Fruit fly (Drosophila melanogaster): Measurements from ENCODE around the gene CG11342.

CG11342 gene

DNA sequence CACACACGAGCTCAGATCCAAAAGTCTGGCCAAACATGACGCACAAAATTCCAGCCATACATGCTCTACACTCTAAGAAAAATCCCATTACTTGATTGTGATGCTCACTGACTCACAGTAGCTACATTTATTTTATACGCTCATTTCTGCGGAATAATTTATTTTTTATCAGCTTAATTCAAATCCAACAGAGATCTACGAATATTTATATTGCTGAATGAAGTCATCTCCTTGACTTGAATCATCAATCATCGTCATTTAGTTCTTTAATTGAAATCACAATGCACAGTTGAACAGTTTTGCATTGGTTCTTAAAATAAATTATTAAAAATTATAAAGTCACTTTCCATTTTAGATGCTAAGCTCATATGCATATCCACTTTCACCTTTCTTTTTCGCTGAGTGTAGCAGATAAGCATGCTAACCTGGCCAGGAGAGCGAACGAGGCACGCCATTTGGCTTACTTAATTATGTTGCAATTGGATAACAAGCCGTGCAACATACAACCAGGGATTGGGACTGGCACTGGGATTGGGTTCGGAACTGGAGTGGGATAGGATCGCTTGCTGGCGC is 28.3 kb upstream of the CG11342 start:
- TF ChIP-seq bab1 (GFP tag; optimal IDR thresholded peaks at IDR 0.05) (no peak), Hr96 (GFP tag; optimal IDR thresholded peaks at IDR 0.05) (no peak)

DNA sequence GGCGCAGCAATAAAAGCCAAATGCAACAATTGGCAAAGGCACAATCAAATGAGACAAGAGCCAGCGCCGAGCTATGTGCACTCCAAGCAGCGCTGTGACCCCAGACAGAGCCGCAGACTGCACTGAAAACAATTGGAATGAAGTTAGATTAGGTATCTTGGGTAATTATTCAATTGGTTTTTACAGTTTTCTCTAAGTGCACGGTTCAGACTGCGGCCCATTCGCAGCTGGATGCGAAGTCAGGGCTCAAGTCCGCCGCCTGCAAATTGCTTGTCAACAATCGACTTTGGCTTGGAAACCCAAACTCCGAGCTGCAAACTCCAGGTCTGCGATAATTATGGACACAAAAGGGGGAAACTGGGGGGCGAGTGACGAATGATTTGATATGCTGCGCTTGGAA is 26.4 kb upstream of the CG11342 start:
- no peak for TF ChIP-seq Crg-1 (GFP tag; optimal IDR thresholded peaks at IDR 0.05)
- no peak for TF ChIP-seq CG7045 (GFP tag; optimal IDR thresholded peaks at IDR 0.05)
- no peak for TF ChIP-seq tj (GFP tag; optimal IDR thresholded peaks at IDR 0.05)
- no peak for TF ChIP-seq kay (GFP tag; ENCODE audit: borderline replicate concordance)
- TF ChIP-seq Hr96 (GFP tag; optimal IDR thresholded peaks at IDR 0.05), result no peak
- no peak for TF ChIP-seq CG12768 (GFP tag; optimal IDR thresholded peaks at IDR 0.05)
- TF ChIP-seq cnc (optimal IDR thresholded peaks at IDR 0.05), result no peak
- TF ChIP-seq pad (GFP tag; optimal IDR thresholded peaks at IDR 0.05), result no peak
- TF ChIP-seq CG14711 (tag; optimal IDR thresholded peaks at IDR 0.05), result no peak

DNA sequence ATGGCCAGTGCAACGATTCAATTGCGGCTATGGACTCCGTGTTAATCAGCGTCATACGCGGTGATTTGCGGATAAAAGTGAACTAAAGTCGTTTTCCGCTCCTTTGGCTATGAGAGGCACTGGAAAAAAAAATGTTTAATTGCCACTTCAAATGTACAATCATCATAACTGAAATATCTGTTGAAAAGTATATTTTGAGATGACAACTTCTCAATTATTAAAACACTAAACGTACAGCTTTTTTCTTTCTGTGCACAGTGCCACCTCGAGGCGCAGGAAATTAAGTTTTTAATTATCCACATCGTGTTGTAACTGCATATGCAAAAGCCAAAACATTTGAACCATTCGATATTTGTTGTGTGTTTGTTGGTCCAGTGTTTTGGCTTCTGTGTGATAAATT is 25.6 kb upstream of the CG11342 start:
- no peak for TF ChIP-seq pad (GFP tag; optimal IDR thresholded peaks at IDR 0.05)
- TF ChIP-seq CG5204 (GFP tag; optimal IDR thresholded peaks at IDR 0.05), result no peak
- TF ChIP-seq bab1 (GFP tag; optimal IDR thresholded peaks at IDR 0.05), result no peak
- TF ChIP-seq ovo (GFP tag; optimal IDR thresholded peaks at IDR 0.05), result no peak
- no peak for TF ChIP-seq Mnt (GFP tag; optimal IDR thresholded peaks at IDR 0.05)
- no peak for TF ChIP-seq tj (GFP tag; optimal IDR thresholded peaks at IDR 0.05)
- TF ChIP-seq toe (GFP tag; optimal IDR thresholded peaks at IDR 0.05), result no peak
- TF ChIP-seq kay (GFP tag; ENCODE audit: borderline replicate concordance), result no peak
- no peak for TF ChIP-seq Crg-1 (GFP tag; optimal IDR thresholded peaks at IDR 0.05)
- TF ChIP-seq CG1620 (GFP tag; optimal IDR thresholded peaks at IDR 0.05), result no peak
- TF ChIP-seq Hr96 (GFP tag; optimal IDR thresholded peaks at IDR 0.05), result no peak
- no peak for TF ChIP-seq cnc (optimal IDR thresholded peaks at IDR 0.05)
- no peak for TF ChIP-seq cic (GFP tag; optimal IDR thresholded peaks at IDR 0.05)
- no peak for TF ChIP-seq CG7045 (GFP tag; optimal IDR thresholded peaks at IDR 0.05)
- TF ChIP-seq CG7101 (tag; optimal IDR thresholded peaks at IDR 0.05), result no peak
- TF ChIP-seq CG12768 (GFP tag; optimal IDR thresholded peaks at IDR 0.05), result no peak

DNA sequence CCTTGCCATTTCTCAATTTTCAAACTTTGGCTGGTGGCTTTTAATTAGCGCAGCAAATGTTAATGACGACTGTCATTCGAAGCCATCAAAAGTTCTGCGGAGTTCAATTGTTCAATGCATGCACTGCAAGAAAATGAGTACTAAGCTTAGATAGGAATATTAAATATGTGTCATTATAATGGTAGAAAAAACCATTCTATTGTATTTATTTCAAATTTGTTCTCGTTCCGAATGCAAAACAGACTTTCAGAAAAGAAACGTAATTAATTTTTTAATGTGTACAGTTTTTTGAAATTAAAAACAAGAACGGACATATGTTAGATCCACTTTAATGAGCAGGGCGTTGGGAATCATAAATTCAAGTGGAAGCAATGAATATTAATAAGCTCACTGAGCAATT is 21.8 kb upstream of the CG11342 start:
- TF ChIP-seq bab1 (GFP tag; optimal IDR thresholded peaks at IDR 0.05) (no peak), CG33017 (tag; optimal IDR thresholded peaks at IDR 0.05) (no peak), ovo (GFP tag; optimal IDR thresholded peaks at IDR 0.05) (no peak), Hr96 (GFP tag; optimal IDR thresholded peaks at IDR 0.05) (no peak), CG5204 (GFP tag; optimal IDR thresholded peaks at IDR 0.05) (no peak), pad (GFP tag; optimal IDR thresholded peaks at IDR 0.05) (no peak), Mnt (GFP tag; optimal IDR thresholded peaks at IDR 0.05) (no peak), kay (GFP tag; ENCODE audit: borderline replicate concordance) (no peak), CG7101 (tag; optimal IDR thresholded peaks at IDR 0.05) (no peak), CG14711 (tag; optimal IDR thresholded peaks at IDR 0.05) (no peak), CG12768 (GFP tag; optimal IDR thresholded peaks at IDR 0.05) (no peak), cnc (optimal IDR thresholded peaks at IDR 0.05) (no peak), CG7045 (GFP tag; optimal IDR thresholded peaks at IDR 0.05) (no peak), CG11617 (GFP tag; optimal IDR thresholded peaks at IDR 0.05) (no peak), tj (GFP tag; optimal IDR thresholded peaks at IDR 0.05) (no peak), cic (GFP tag; optimal IDR thresholded peaks at IDR 0.05) (no peak), Crg-1 (GFP tag; optimal IDR thresholded peaks at IDR 0.05) (no peak), CG1620 (GFP tag; optimal IDR thresholded peaks at IDR 0.05) (no peak)

DNA sequence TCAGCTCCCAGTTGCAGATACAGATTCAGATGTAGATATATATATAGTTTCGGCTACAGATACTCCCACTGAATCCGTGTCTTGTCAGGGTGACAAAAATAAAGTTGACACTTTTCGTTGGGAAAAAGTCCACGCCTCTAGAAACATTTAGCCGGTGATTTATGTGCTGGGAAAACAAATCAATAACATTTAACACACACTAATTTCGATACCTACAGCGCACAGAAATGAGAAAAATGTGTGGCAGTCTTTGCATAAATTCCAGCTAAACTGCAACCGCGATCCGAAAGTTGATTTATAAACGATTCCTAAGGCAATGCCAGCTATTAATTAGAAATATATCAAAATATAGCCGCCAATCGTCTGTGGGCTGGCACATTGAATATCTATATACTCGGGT is 21.0 kb upstream of the CG11342 start:
- TF ChIP-seq kay (GFP tag; ENCODE audit: borderline replicate concordance) (no peak), Hr96 (GFP tag; optimal IDR thresholded peaks at IDR 0.05) (no peak), cnc (optimal IDR thresholded peaks at IDR 0.05) (no peak), Clk (GFP tag; optimal IDR thresholded peaks at IDR 0.05) (no peak), CG14711 (tag; optimal IDR thresholded peaks at IDR 0.05) (no peak), Mnt (GFP tag; optimal IDR thresholded peaks at IDR 0.05) (no peak), tj (GFP tag; optimal IDR thresholded peaks at IDR 0.05) (no peak), CG1620 (GFP tag; optimal IDR thresholded peaks at IDR 0.05) (no peak), pad (GFP tag; optimal IDR thresholded peaks at IDR 0.05) (no peak), CG11617 (GFP tag; optimal IDR thresholded peaks at IDR 0.05) (no peak), ovo (GFP tag; optimal IDR thresholded peaks at IDR 0.05) (no peak), Crg-1 (GFP tag; optimal IDR thresholded peaks at IDR 0.05) (no peak), cic (GFP tag; optimal IDR thresholded peaks at IDR 0.05) (no peak), CG12768 (GFP tag; optimal IDR thresholded peaks at IDR 0.05) (no peak)

DNA sequence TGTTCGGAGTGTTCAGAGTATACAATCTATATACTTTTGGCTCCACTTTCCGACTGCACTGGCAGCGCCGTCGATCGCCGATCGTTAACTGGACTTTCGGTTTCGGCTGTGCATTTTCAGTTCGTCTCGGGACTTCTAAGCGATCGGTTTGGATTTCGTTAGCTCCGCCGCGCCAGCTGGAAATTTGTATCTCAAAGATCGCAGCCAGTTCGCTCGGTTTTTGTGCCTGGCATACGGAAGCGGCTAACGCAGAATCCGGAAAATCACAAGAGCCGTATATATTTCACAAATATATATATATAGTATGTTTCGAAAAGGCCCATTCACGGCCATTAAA is 17.0 kb upstream of the CG11342 start, which contains the start of gene slow:
TSS of gene slow (plus strand) at position 117 of the 337 bp plus-strand sequence.
- TF ChIP-seq CG11617 (GFP tag; optimal IDR thresholded peaks at IDR 0.05), result no peak
- TF ChIP-seq CG12768 (GFP tag; optimal IDR thresholded peaks at IDR 0.05), result no peak
- no peak for TF ChIP-seq ovo (GFP tag; optimal IDR thresholded peaks at IDR 0.05)
- TF ChIP-seq kay (GFP tag; ENCODE audit: borderline replicate concordance), result no peak

DNA sequence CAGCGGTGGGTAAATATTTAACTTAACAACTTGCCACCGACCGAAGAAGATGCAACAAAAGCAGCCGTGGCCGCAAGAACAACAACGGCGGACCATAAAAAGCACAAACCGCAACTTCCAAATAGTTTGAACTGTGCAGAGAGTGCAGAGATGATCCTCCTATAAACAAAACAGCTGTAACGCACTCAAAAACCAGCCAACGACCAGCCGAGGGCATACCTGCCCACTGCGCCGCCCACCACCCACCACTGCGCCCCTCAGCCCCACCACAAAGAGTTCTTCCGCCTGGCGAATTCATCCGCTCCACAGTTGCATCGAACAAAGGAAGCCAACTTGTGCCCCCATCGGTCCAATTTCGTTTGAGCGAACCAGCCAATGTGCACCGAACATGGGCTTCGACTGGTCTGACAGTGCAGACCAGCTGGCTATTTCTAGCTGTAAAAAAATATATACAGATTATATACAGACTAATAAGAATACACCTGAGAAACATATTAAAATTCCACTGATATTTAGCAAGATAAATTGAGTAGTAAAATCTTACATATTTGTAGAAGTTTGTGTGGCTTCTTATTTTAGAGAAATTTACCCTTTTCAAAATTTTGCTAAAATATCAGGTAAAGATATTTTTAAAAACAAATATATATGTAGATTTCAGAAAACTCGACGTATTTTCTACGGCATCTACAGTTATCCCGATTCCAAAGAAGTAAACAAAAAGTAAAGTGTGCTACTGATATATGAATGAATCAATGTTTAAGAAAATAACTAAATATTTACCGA is 16.5 kb upstream of the CG11342 start:
- no peak for TF ChIP-seq Mnt (GFP tag; optimal IDR thresholded peaks at IDR 0.05)
- no peak for TF ChIP-seq cic (GFP tag; optimal IDR thresholded peaks at IDR 0.05)
- TF ChIP-seq CG33017 (tag; optimal IDR thresholded peaks at IDR 0.05), result no peak
- TF ChIP-seq Clk (GFP tag; optimal IDR thresholded peaks at IDR 0.05), result no peak
- no peak for TF ChIP-seq pad (GFP tag; optimal IDR thresholded peaks at IDR 0.05)
